Worm (Caenorhabditis elegans): ENCODE data around the gene txt-5.

ce11 chrV:7816486-7816885, 20.4 kb downstream of the txt-5 start:
- TF ChIP-seq pha-4 (tag; optimal IDR thresholded peaks at IDR 0.05) (no peak), fkh-10 (GFP tag; optimal IDR thresholded peaks at IDR 0.05) (no peak), ets-4 (tag; optimal IDR thresholded peaks at IDR 0.05) (no peak), nhr-232 (tag; optimal IDR thresholded peaks at IDR 0.05) (no peak), gmeb-2 (tag; optimal IDR thresholded peaks at IDR 0.05) (no peak), ahr-1 (tag; optimal IDR thresholded peaks at IDR 0.05) (no peak)
